Fruit fly (Drosophila melanogaster) whole organism, wandering third instar larva: Measurements from ENCODE around the gene CG13793.
"Not testable (repeated sequence)": the region's sequence is repeated elsewhere in the genome, so short reads cannot be mapped to it uniquely, and the experiment has no call there.

Source experiments
- CrebA ChIP-seq: fragments of 200-800 bp; sonication (Bioruptor generic); optimal IDR thresholded peaks from 2 replicates; lab custom pipeline; 2016; ENCODE audit warnings: missing biosample characterization, mild to moderate bottlenecking, missing genetic modification characterization, borderline replicate concordance
- GATAd ChIP-seq: sonication (Bioruptor generic); optimal IDR thresholded peaks from 2 replicates; lab custom pipeline; 2016; ENCODE audit warnings: missing biosample characterization, missing genetic modification characterization
- Hr78 ChIP-seq: fragments of >200 bp; optimal IDR thresholded peaks from 2 replicates; lab custom pipeline; 2017; ENCODE audit warnings: missing biosample characterization, missing genetic modification characterization
- OdsH ChIP-seq: fragments of 200-800 bp; sonication (Bioruptor generic); optimal IDR thresholded peaks from 2 replicates; lab custom pipeline; 2016; ENCODE audit warnings: missing biosample characterization, mild to moderate bottlenecking, missing genetic modification characterization
- dmrt93B ChIP-seq: fragments of 200-800 bp; sonication (Bioruptor generic); optimal IDR thresholded peaks from 2 replicates; lab custom pipeline; 2018; ENCODE audit warnings: missing biosample characterization, mild to moderate bottlenecking, missing genetic modification characterization
- ey ChIP-seq: fragments of 200-800 bp; sonication (Bioruptor generic); optimal IDR thresholded peaks from 2 replicates; lab custom pipeline; 2016; ENCODE audit warnings: missing biosample characterization, missing genetic modification characterization
- pan ChIP-seq: fragments of >200 bp; optimal IDR thresholded peaks from 2 replicates; lab custom pipeline; 2017
- psq ChIP-seq: fragments of 200-800 bp; sonication (Bioruptor generic); optimal IDR thresholded peaks from 3 replicates; lab custom pipeline; 2017; ENCODE audit warnings: missing biosample characterization, mild to moderate bottlenecking, missing genetic modification characterization, moderate library complexity

DNA sequence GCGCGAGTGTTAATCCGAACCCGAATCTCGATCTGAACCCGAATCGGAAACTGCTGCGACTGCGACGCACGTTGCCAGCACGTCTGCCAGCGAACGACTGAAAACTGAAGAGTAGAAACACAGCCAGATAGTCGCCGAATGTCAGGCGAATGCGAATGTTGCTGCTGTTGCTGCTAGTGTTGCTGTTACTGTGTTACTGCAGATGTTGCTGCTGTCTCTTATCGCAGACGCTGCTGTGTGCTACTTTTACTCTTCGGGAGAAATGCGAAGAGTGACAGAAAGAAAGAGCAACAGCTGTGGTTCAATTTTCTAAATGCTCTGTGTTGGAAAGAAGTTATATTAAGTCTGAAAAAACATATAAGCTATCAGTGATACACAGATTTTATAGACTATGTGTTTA lies 13.3 kb upstream of the CG13793 start, which contains the start of gene CG13796:
- not testable (repeated sequence) for TF ChIP-seq OdsH (GFP tag; lab: Kevin White, UChicago); psq (GFP tag; lab: Kevin White, UChicago); ey (GFP tag; lab: Kevin White, UChicago); Hr78 (GFP tag; lab: Kevin White, UChicago); CrebA (GFP tag; lab: Kevin White, UChicago); pan; GATAd (GFP tag; lab: Kevin White, UChicago); dmrt93B (GFP tag; lab: Kevin White, UChicago)
